Worm (Caenorhabditis elegans) whole organism, L1 larva: ENCODE measurements around the gene cest-7.

Experiments used
- C04F5.9 ChIP-seq: sonication (generic microtip); optimal IDR thresholded peaks from 2 replicates; lab custom pipeline; 2016; ENCODE audit warnings: missing genetic modification characterization, missing compliant biosample characterization
- aha-1 ChIP-seq: fragments of 150-350 bp; optimal IDR thresholded peaks from 2 replicates; lab custom pipeline; 2014; ENCODE audit warnings: missing biosample characterization, missing genetic modification characterization
- ama-1 ChIP-seq: fragments of 150-350 bp; optimal IDR thresholded peaks from 2 replicates; lab custom pipeline; 2014
- ceh-8 ChIP-seq: fragments of 200-800 bp; sonication (Bioruptor generic); optimal IDR thresholded peaks from 2 replicates; lab custom pipeline; 2018; ENCODE audit warnings: mild to moderate bottlenecking, missing genetic modification characterization, moderate library complexity, missing compliant biosample characterization
- ceh-82 ChIP-seq, 3 experiments: fragments of 150-350 bp in 1 of 3; sonication (generic microtip) in 2 of 3; optimal IDR thresholded peaks; 2 replicates each; lab custom pipeline; 2014 to 2017; ENCODE audit warnings: missing biosample characterization in 3 of 3, missing genetic modification characterization in 3 of 3
- ceh-88 ChIP-seq: fragments of 200-800 bp; sonication (Bioruptor generic); IDR thresholded peaks from 2 replicates; pipeline ENCODE4 v1.3.6; 2022; ENCODE audit warnings: missing genetic modification characterization, missing compliant biosample characterization
- ceh-90 ChIP-seq: sonication (generic microtip); optimal IDR thresholded peaks from 2 replicates; lab custom pipeline; 2016; ENCODE audit warnings: missing genetic modification characterization, missing compliant biosample characterization
- ces-1 ChIP-seq: fragments of 150-350 bp; optimal IDR thresholded peaks from 2 replicates; lab custom pipeline; 2014; ENCODE audit warnings: missing biosample characterization, missing genetic modification reagents, missing genetic modification characterization
- dpl-1 ChIP-seq, 3 experiments: fragments of 150-350 bp in 2 of 3; sonication (generic microtip) in 1 of 3; optimal IDR thresholded peaks; 2 replicates each; lab custom pipeline; 2014 to 2017; ENCODE audit warnings: missing biosample characterization in 3 of 3, missing genetic modification characterization in 3 of 3, missing genetic modification reagents in 3 of 3
- dsc-1 ChIP-seq: sonication (generic microtip); optimal IDR thresholded peaks from 2 replicates; lab custom pipeline; 2016; ENCODE audit warnings: mild to moderate bottlenecking, missing genetic modification characterization, missing compliant biosample characterization
- egl-13 ChIP-seq: sonication (generic microtip); optimal IDR thresholded peaks from 2 replicates; lab custom pipeline; 2016; ENCODE audit warnings: missing genotype, missing genetic modification reagents, missing genetic modification characterization, missing compliant biosample characterization
- egl-27 ChIP-seq, 2 experiments: fragments of 150-350 bp in 1 of 2; sonication (generic microtip); optimal IDR thresholded peaks; 3 replicates each; lab custom pipeline; 2017 to 2018; ENCODE audit warnings: missing biosample characterization in 2 of 2, missing genetic modification characterization in 2 of 2, missing genetic modification reagents in 2 of 2
- elt-2 ChIP-seq: sonication (generic microtip); optimal IDR thresholded peaks from 2 replicates; lab custom pipeline; 2016; ENCODE audit warnings: missing genetic modification characterization, mild to moderate bottlenecking, inconsistent platforms, missing compliant biosample characterization, missing genetic modification reagents
- fos-1 ChIP-seq: fragments of 150-350 bp; optimal IDR thresholded peaks from 2 replicates; lab custom pipeline; 2014; ENCODE audit warnings: missing biosample characterization, missing genetic modification characterization
- hpl-2 ChIP-seq: fragments of 150-350 bp; optimal IDR thresholded peaks from 2 replicates; lab custom pipeline; 2014; ENCODE audit warnings: missing biosample characterization, missing genetic modification reagents, missing genetic modification characterization
- irx-1 ChIP-seq: sonication (generic microtip); optimal IDR thresholded peaks from 2 replicates; lab custom pipeline; 2016; ENCODE audit warnings: missing genetic modification characterization, missing compliant biosample characterization
- isw-1 ChIP-seq: fragments of 200-800 bp; sonication (Bioruptor generic); IDR thresholded peaks from 2 replicates; pipeline ENCODE4 v1.3.6; 2022; ENCODE audit warnings: missing genetic modification characterization, missing compliant biosample characterization
- jun-1 ChIP-seq: fragments of 150-350 bp; optimal IDR thresholded peaks from 2 replicates; lab custom pipeline; 2014; ENCODE audit warnings: missing biosample characterization, missing genetic modification reagents, missing genetic modification characterization
- lin-15B ChIP-seq: fragments of 150-350 bp; sonication (generic microtip); optimal IDR thresholded peaks from 3 replicates; lab custom pipeline; 2014; ENCODE audit warnings: missing biosample characterization, missing genetic modification characterization
- lin-35 ChIP-seq, 2 experiments: fragments of 150-350 bp; optimal IDR thresholded peaks; 2 replicates each; lab custom pipeline; 2014; ENCODE audit warnings: missing biosample characterization in 2 of 2, missing genetic modification characterization in 2 of 2, missing genetic modification reagents in 2 of 2
- lir-3 ChIP-seq: sonication (generic microtip); optimal IDR thresholded peaks from 2 replicates; lab custom pipeline; 2016; ENCODE audit warnings: mild to moderate bottlenecking, missing genetic modification characterization, moderate library complexity, missing compliant biosample characterization; ENCODE audit not compliant: poor library complexity
- mab-9 ChIP-seq: fragments of 200-800 bp; sonication (Bioruptor generic); IDR thresholded peaks from 2 replicates; pipeline ENCODE4 v1.3.6; 2022; ENCODE audit warnings: missing genetic modification reagents, missing genetic modification characterization, missing compliant biosample characterization
- mdl-1 ChIP-seq, 2 experiments: fragments of 150-350 bp; optimal IDR thresholded peaks; 2 replicates each; lab custom pipeline; 2014 to 2017; ENCODE audit warnings: missing biosample characterization in 2 of 2, missing genetic modification characterization in 2 of 2, inconsistent platforms in 1 of 2
- mef-2 ChIP-seq: fragments of 150-350 bp; optimal IDR thresholded peaks from 2 replicates; lab custom pipeline; 2014; ENCODE audit warnings: missing biosample characterization, missing genetic modification characterization
- nhr-19 ChIP-seq: fragments of 200-800 bp; sonication (Bioruptor generic); conservative IDR thresholded peaks from 2 replicates; pipeline ENCODE4 v1.3.6; 2022; ENCODE audit warnings: missing genetic modification characterization, missing compliant biosample characterization
- nhr-237 ChIP-seq: fragments of 150-350 bp; optimal IDR thresholded peaks from 2 replicates; lab custom pipeline; 2014; ENCODE audit warnings: missing biosample characterization, missing genetic modification characterization
- nhr-28 ChIP-seq: fragments of 150-350 bp; optimal IDR thresholded peaks from 2 replicates; lab custom pipeline; 2014; ENCODE audit warnings: missing biosample characterization, missing genetic modification characterization
- nhr-71 ChIP-seq: sonication (generic microtip); optimal IDR thresholded peaks from 2 replicates; lab custom pipeline; 2016; ENCODE audit warnings: mild to moderate bottlenecking, missing genetic modification characterization, moderate library complexity, missing compliant biosample characterization
- nhr-77 ChIP-seq: fragments of 150-350 bp; optimal IDR thresholded peaks from 2 replicates; lab custom pipeline; 2014; ENCODE audit warnings: missing biosample characterization, missing genetic modification characterization
- nhr-84 ChIP-seq: sonication (generic microtip); optimal IDR thresholded peaks from 2 replicates; lab custom pipeline; 2017; ENCODE audit warnings: missing biosample characterization, missing genetic modification characterization
- nhr-85 ChIP-seq: sonication (generic microtip); peaks from one replicate; lab custom pipeline; 2016; ENCODE audit warnings: missing genetic modification characterization, inconsistent platforms, missing compliant biosample characterization
- nhr-90 ChIP-seq: sonication (generic microtip); optimal IDR thresholded peaks from 2 replicates; lab custom pipeline; 2016; ENCODE audit warnings: mild to moderate bottlenecking, missing genetic modification characterization, missing compliant biosample characterization; ENCODE audit not compliant: poor library complexity
- pax-3 ChIP-seq: fragments of 200-800 bp; sonication (Bioruptor generic); optimal IDR thresholded peaks from 2 replicates; lab custom pipeline; 2018; ENCODE audit warnings: mild to moderate bottlenecking, missing genetic modification characterization, moderate library complexity, missing compliant biosample characterization
- rnt-1 ChIP-seq: sonication (generic microtip); optimal IDR thresholded peaks from 2 replicates; lab custom pipeline; 2016; ENCODE audit warnings: mild to moderate bottlenecking, missing genetic modification characterization, moderate library complexity, missing compliant biosample characterization
- skn-1 ChIP-seq: fragments of 150-350 bp; optimal IDR thresholded peaks from 2 replicates; lab custom pipeline; 2014; ENCODE audit warnings: missing biosample characterization, missing genetic modification characterization
- snpc-4 ChIP-seq: fragments of 150-350 bp; optimal IDR thresholded peaks from 2 replicates; lab custom pipeline; 2014; ENCODE audit warnings: missing biosample characterization, missing genetic modification characterization
- sptf-1 ChIP-seq: fragments of 150-350 bp; optimal IDR thresholded peaks from 2 replicates; lab custom pipeline; 2014; ENCODE audit warnings: missing biosample characterization, missing genetic modification characterization
- sup-37 ChIP-seq: fragments of 200-800 bp; sonication (Bioruptor generic); optimal IDR thresholded peaks from 2 replicates; lab custom pipeline; 2018; ENCODE audit warnings: mild to moderate bottlenecking, missing genetic modification characterization, missing compliant biosample characterization
- swsn-7 ChIP-seq: sonication (generic microtip); optimal IDR thresholded peaks from 2 replicates; lab custom pipeline; 2016; ENCODE audit warnings: missing genetic modification characterization, missing compliant biosample characterization
- tlp-1 ChIP-seq: fragments of 150-350 bp; optimal IDR thresholded peaks from 2 replicates; lab custom pipeline; 2014; ENCODE audit warnings: missing biosample characterization, missing genetic modification characterization
- unc-130 ChIP-seq: fragments of 150-350 bp; optimal IDR thresholded peaks from 2 replicates; lab custom pipeline; 2017; ENCODE audit warnings: missing biosample characterization, missing genetic modification characterization, inconsistent platforms
- unc-30 ChIP-seq: sonication (generic microtip); optimal IDR thresholded peaks from 2 replicates; lab custom pipeline; 2017; ENCODE audit warnings: missing biosample characterization, missing genetic modification characterization
- unc-62 ChIP-seq: fragments of 150-350 bp; optimal IDR thresholded peaks from 2 replicates; lab custom pipeline; 2014; ENCODE audit warnings: missing biosample characterization, missing genetic modification reagents, missing genetic modification characterization
- vab-15 ChIP-seq: sonication (generic microtip); optimal IDR thresholded peaks from 2 replicates; lab custom pipeline; 2017; ENCODE audit warnings: missing genotype, mild to moderate bottlenecking, missing genetic modification characterization, missing compliant biosample characterization
- zag-1 ChIP-seq: fragments of 150-350 bp; optimal IDR thresholded peaks from 2 replicates; lab custom pipeline; 2014; ENCODE audit warnings: missing biosample characterization, missing genetic modification characterization
- zip-4 ChIP-seq: fragments of 200-800 bp; sonication (Bioruptor generic); optimal IDR thresholded peaks from 2 replicates; lab custom pipeline; 2018; ENCODE audit warnings: mild to moderate bottlenecking, missing genetic modification characterization, moderate library complexity, missing compliant biosample characterization
- ztf-11 ChIP-seq, 2 experiments: sonication (generic microtip); optimal IDR thresholded peaks; 2 replicates each; lab custom pipeline; 2016 to 2017; ENCODE audit warnings: missing genetic modification characterization in 2 of 2, missing biosample characterization in 1 of 2, missing compliant biosample characterization in 1 of 2
- ztf-4 ChIP-seq: fragments of 150-350 bp; optimal IDR thresholded peaks from 2 replicates; lab custom pipeline; 2014; ENCODE audit warnings: missing biosample characterization, missing genetic modification characterization

cest-7 gene

DNA sequence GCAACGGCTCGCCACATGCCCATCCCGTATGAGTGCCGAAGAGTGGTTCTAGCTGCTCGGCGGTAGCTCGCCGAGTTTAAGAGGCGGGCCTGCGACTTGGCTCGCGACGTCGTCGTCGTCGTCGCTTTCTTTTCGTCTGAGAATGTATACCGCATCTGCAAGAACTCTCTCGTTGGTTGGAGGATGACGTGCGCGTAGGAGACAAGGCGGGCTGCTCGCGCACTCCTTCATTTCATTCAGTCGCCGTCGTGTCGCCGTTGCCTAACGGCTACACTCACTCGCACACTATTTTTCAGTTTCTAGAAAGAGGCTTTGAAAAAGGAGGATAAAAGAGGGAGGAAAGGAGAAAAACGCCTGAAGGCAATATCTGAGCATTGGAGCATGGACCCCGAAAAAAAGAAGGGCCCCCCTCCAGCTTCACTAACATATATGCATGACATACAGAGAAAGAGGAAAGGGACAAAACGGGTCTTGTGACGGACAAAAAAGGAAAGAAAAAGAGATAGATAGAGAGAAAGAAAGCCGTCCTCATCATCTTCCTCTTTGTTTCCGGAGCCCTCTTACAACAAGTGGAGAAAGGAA lies 24.2 kb upstream of the cest-7 start (continued):
- TF ChIP-seq unc-62 (GFP tag; lab: Kevin White, UChicago): no peak
- TF ChIP-seq egl-13: peak; percentile 67
- TF ChIP-seq tlp-1 (tag; lab: Kevin White, UChicago): no peak
- no peak for TF ChIP-seq nhr-84 (tag; lab: Kevin White, UChicago)
- no peak for TF ChIP-seq fos-1 (tag; lab: Kevin White, UChicago)
- TF ChIP-seq ceh-88 (GFP tag; lab: Robert Waterston, UW): no peak
- no peak for TF ChIP-seq ama-1 (lab: Kevin White, UChicago)
- no peak for TF ChIP-seq nhr-85 (tag; lab: Kevin White, UChicago)
- TF ChIP-seq hpl-2 (GFP tag; lab: Kevin White, UChicago): no peak
- no peak for TF ChIP-seq sptf-1 (tag; lab: Kevin White, UChicago)
- peak; percentile 66 for TF ChIP-seq swsn-7 (tag; lab: Kevin White, UChicago)
- TF ChIP-seq lin-35 (GFP tag; optimal IDR thresholded peaks at IDR 0.05; lab: Kevin White, UChicago): peak in 1 of 2 experiments; percentile 16
- peak in 1 of 2 experiments; percentile 34 for TF ChIP-seq egl-27 (tag; optimal IDR thresholded peaks at IDR 0.05; lab: Kevin White, UChicago)
- TF ChIP-seq lir-3 (tag; lab: Kevin White, UChicago): peak; percentile 37
- TF ChIP-seq isw-1 (GFP tag; lab: Robert Waterston, UW): peak; percentile 16
- TF ChIP-seq elt-2 (tag; lab: Kevin White, UChicago): no peak
- no peak for TF ChIP-seq vab-15 (tag; lab: Kevin White, UChicago)
- peak in 2 of 3 experiments; percentile 13 to 40 for TF ChIP-seq ceh-82 (tag; optimal IDR thresholded peaks at IDR 0.05; lab: Kevin White, UChicago)
- no peak for TF ChIP-seq zip-4 (GFP tag; lab: Kevin White, UChicago)
- TF ChIP-seq ces-1: no peak
- no peak for TF ChIP-seq ceh-90 (tag; lab: Kevin White, UChicago)
- TF ChIP-seq jun-1 (tag; lab: Kevin White, UChicago): no peak
- TF ChIP-seq nhr-237 (tag; lab: Kevin White, UChicago): no peak
- TF ChIP-seq ztf-11 (tag; optimal IDR thresholded peaks at IDR 0.05; lab: Kevin White, UChicago): peak in 1 of 2 experiments; percentile 48
- TF ChIP-seq dpl-1 (GFP tag; optimal IDR thresholded peaks at IDR 0.05; lab: Kevin White, UChicago): no peak
- peak; percentile 5 for TF ChIP-seq skn-1 (tag; lab: Kevin White, UChicago)
- no peak for TF ChIP-seq ztf-4 (tag; lab: Kevin White, UChicago)
- no peak for TF ChIP-seq snpc-4 (tag; lab: Kevin White, UChicago)
- no peak for TF ChIP-seq mab-9
- TF ChIP-seq mef-2 (tag; lab: Kevin White, UChicago): no peak
- no peak for TF ChIP-seq ceh-8 (GFP tag; lab: Kevin White, UChicago)
- TF ChIP-seq C04F5.9 (tag; lab: Kevin White, UChicago): no peak
- no peak for TF ChIP-seq nhr-28 (tag; lab: Kevin White, UChicago)
- TF ChIP-seq lin-15B (tag; lab: Kevin White, UChicago): no peak
- TF ChIP-seq nhr-77: no peak
- no peak for TF ChIP-seq rnt-1 (tag; lab: Kevin White, UChicago)
- no peak for TF ChIP-seq mdl-1 (tag; optimal IDR thresholded peaks at IDR 0.05; lab: Kevin White, UChicago)
- peak; percentile 50 for TF ChIP-seq dsc-1
- TF ChIP-seq nhr-90 (tag; lab: Kevin White, UChicago): no peak
- TF ChIP-seq unc-130 (tag; lab: Kevin White, UChicago): no peak
- TF ChIP-seq nhr-71 (tag; lab: Kevin White, UChicago): peak; percentile 75
- no peak for TF ChIP-seq sup-37
- TF ChIP-seq irx-1 (tag; lab: Kevin White, UChicago): peak; percentile 7
- peak; percentile 32; the same call in 1 of the 2 replicates for TF ChIP-seq nhr-19 (GFP tag; lab: Robert Waterston, UW)
- TF ChIP-seq unc-30 (tag; lab: Kevin White, UChicago): no peak
- TF ChIP-seq zag-1 (tag; lab: Kevin White, UChicago): peak; percentile 4
- TF ChIP-seq aha-1: no peak
- TF ChIP-seq pax-3 (tag; lab: Kevin White, UChicago): peak; percentile 53
